Fruit fly (Drosophila melanogaster) whole organism, prepupa: ENCODE data around the gene trbl.

Source experiments
- CG10669 ChIP-seq: fragments of 200-800 bp; sonication (Bioruptor generic); optimal IDR thresholded peaks from 3 replicates; lab custom pipeline; 2018; ENCODE audit warnings: missing biosample characterization, mild to moderate bottlenecking, missing genetic modification characterization, moderate library complexity
- CG15336 ChIP-seq: fragments of 200-800 bp; sonication (Bioruptor generic); IDR thresholded peaks from 2 replicates; pipeline ENCODE4 v1.3.6; 2022; ENCODE audit warnings: missing biosample characterization, missing genetic modification characterization
- CG1621 ChIP-seq: fragments of 200-800 bp; sonication (Bioruptor generic); optimal IDR thresholded peaks from 3 replicates; lab custom pipeline; 2018; ENCODE audit warnings: missing biosample characterization, mild to moderate bottlenecking, missing genetic modification characterization
- CG31627 ChIP-seq: fragments of 200-800 bp; sonication (Bioruptor generic); optimal IDR thresholded peaks from 3 replicates; lab custom pipeline; 2016; ENCODE audit warnings: missing biosample characterization, missing genetic modification characterization
- CG34406 ChIP-seq: fragments of 200-800 bp; sonication (Bioruptor generic); optimal IDR thresholded peaks from 3 replicates; lab custom pipeline; 2016; ENCODE audit warnings: missing biosample characterization, missing genetic modification characterization
- CG3919 ChIP-seq: fragments of 200-800 bp; sonication (Bioruptor generic); optimal IDR thresholded peaks from 3 replicates; lab custom pipeline; 2016; ENCODE audit warnings: missing biosample characterization, missing genetic modification characterization
- CG4318 ChIP-seq: fragments of 200-800 bp; sonication (Bioruptor generic); optimal IDR thresholded peaks from 3 replicates; lab custom pipeline; 2017; ENCODE audit warnings: missing biosample characterization, mild to moderate bottlenecking, missing genetic modification characterization
- CG6808 ChIP-seq: fragments of 200-800 bp; sonication (Bioruptor generic); optimal IDR thresholded peaks from 3 replicates; lab custom pipeline; 2017; ENCODE audit warnings: missing biosample characterization, missing genetic modification characterization, mild to moderate bottlenecking, moderate library complexity, missing genetic modification reagents
- CG6854 ChIP-seq: fragments of 200-800 bp; sonication (Bioruptor generic); optimal IDR thresholded peaks from 2 replicates; lab custom pipeline; 2017; ENCODE audit warnings: missing biosample characterization, mild to moderate bottlenecking, missing genetic modification characterization
- CG8119 ChIP-seq: fragments of 200-800 bp; sonication (Bioruptor generic); IDR thresholded peaks from 3 replicates; pipeline ENCODE4 v1.3.6; 2022; ENCODE audit warnings: missing biosample characterization, missing genetic modification characterization
- CG8319 ChIP-seq: fragments of 200-800 bp; sonication (Bioruptor generic); optimal IDR thresholded peaks from 3 replicates; lab custom pipeline; 2016; ENCODE audit warnings: missing biosample characterization, missing genetic modification characterization
- CG9139 ChIP-seq: fragments of 200-800 bp; sonication (Bioruptor generic); optimal IDR thresholded peaks from 3 replicates; lab custom pipeline; 2017; ENCODE audit warnings: missing biosample characterization, mild to moderate bottlenecking, missing genetic modification characterization
- Eip75B ChIP-seq: fragments of 200-800 bp; sonication (Bioruptor generic); optimal IDR thresholded peaks from 3 replicates; lab custom pipeline; 2016; ENCODE audit warnings: missing biosample characterization, missing genetic modification characterization
- Eip78C ChIP-seq: fragments of 200-800 bp; sonication (Bioruptor generic); peaks from one replicate; lab custom pipeline; 2016; ENCODE audit warnings: missing biosample characterization, missing genetic modification characterization
- Eip93F ChIP-seq: fragments of 200-800 bp; sonication (Bioruptor generic); optimal IDR thresholded peaks from 2 replicates; lab custom pipeline; 2016; ENCODE audit warnings: missing biosample characterization, mild to moderate bottlenecking, missing genetic modification characterization
- Ets96B ChIP-seq: fragments of 200-800 bp; optimal IDR thresholded peaks from 2 replicates; lab custom pipeline; 2019; ENCODE audit warnings: missing biosample characterization, mild to moderate bottlenecking, missing genetic modification characterization, moderate library complexity
- Gug ChIP-seq: fragments of 200-800 bp; sonication (Bioruptor generic); IDR thresholded peaks from 2 replicates; pipeline ENCODE4 v1.3.6; 2022; ENCODE audit warnings: missing biosample characterization, missing genetic modification characterization
- Hr38 ChIP-seq: sonication (Bioruptor generic); optimal IDR thresholded peaks from 2 replicates; lab custom pipeline; 2016; ENCODE audit warnings: missing biosample characterization, missing genetic modification characterization
- Hr39 ChIP-seq: fragments of 200-800 bp; sonication (Bioruptor generic); optimal IDR thresholded peaks from 2 replicates; lab custom pipeline; 2016; ENCODE audit warnings: missing biosample characterization, missing genetic modification characterization
- Hr4 ChIP-seq: fragments of 200-800 bp; sonication (Bioruptor generic); optimal IDR thresholded peaks from 3 replicates; lab custom pipeline; 2016; ENCODE audit warnings: missing biosample characterization, missing genetic modification characterization
- Smox ChIP-seq: fragments of 200-800 bp; sonication (Bioruptor generic); optimal IDR thresholded peaks from 3 replicates; lab custom pipeline; 2016; ENCODE audit warnings: missing biosample characterization, missing genetic modification characterization
- Sox102F ChIP-seq: fragments of 200-800 bp; sonication (Bioruptor generic); optimal IDR thresholded peaks from 2 replicates; lab custom pipeline; 2016; ENCODE audit warnings: missing biosample characterization, mild to moderate bottlenecking, missing genetic modification characterization
- Sox15 ChIP-seq: fragments of 200-800 bp; sonication (Bioruptor generic); optimal IDR thresholded peaks from 3 replicates; lab custom pipeline; 2016; ENCODE audit warnings: missing biosample characterization, missing genetic modification characterization
- achi ChIP-seq: fragments of 200-800 bp; sonication (Bioruptor generic); optimal IDR thresholded peaks from 3 replicates; lab custom pipeline; 2016; ENCODE audit warnings: missing biosample characterization, missing genetic modification characterization
- cyc ChIP-seq: fragments of 200-800 bp; sonication (Bioruptor generic); optimal IDR thresholded peaks from 3 replicates; lab custom pipeline; 2016; ENCODE audit warnings: missing biosample characterization, missing genetic modification characterization
- dac ChIP-seq: fragments of 200-800 bp; sonication (Bioruptor generic); optimal IDR thresholded peaks from 2 replicates; lab custom pipeline; 2017; ENCODE audit warnings: missing biosample characterization, mild to moderate bottlenecking, missing genetic modification characterization
- dsx ChIP-seq: fragments of 200-800 bp; optimal IDR thresholded peaks from 3 replicates; lab custom pipeline; 2019; ENCODE audit warnings: missing biosample characterization, mild to moderate bottlenecking, missing genetic modification characterization, moderate library complexity; ENCODE audit not compliant: poor library complexity, severe bottlenecking
- eg ChIP-seq: fragments of 200-800 bp; sonication (Bioruptor generic); IDR thresholded peaks from 3 replicates; pipeline ENCODE4 v1.3.6; 2022; ENCODE audit warnings: missing biosample characterization, missing genetic modification characterization
- esn ChIP-seq: fragments of 200-800 bp; sonication (Bioruptor generic); optimal IDR thresholded peaks from 2 replicates; lab custom pipeline; 2016; ENCODE audit warnings: missing biosample characterization, mild to moderate bottlenecking, missing genetic modification characterization, moderate library complexity
- fd59A ChIP-seq: fragments of 200-800 bp; sonication (Bioruptor generic); optimal IDR thresholded peaks from 2 replicates; lab custom pipeline; 2017; ENCODE audit warnings: missing biosample characterization, mild to moderate bottlenecking, missing genetic modification characterization, missing genetic modification reagents
- fkh ChIP-seq: fragments of 200-800 bp; sonication (Bioruptor generic); optimal IDR thresholded peaks from 3 replicates; lab custom pipeline; 2017; ENCODE audit warnings: missing biosample characterization, mild to moderate bottlenecking, missing genetic modification characterization, moderate library complexity
- lz ChIP-seq: fragments of 200-800 bp; sonication (Bioruptor generic); optimal IDR thresholded peaks from 3 replicates; lab custom pipeline; 2016; ENCODE audit warnings: missing biosample characterization, missing genetic modification characterization
- salr ChIP-seq, 2 experiments: fragments of 200-800 bp; sonication (Bioruptor generic); optimal IDR thresholded peaks; 3 replicates each; lab custom pipeline; 2016 to 2018; ENCODE audit warnings: missing biosample characterization in 2 of 2, missing genetic modification characterization in 2 of 2, mild to moderate bottlenecking in 1 of 2
- spab ChIP-seq: fragments of 200-800 bp; sonication (Bioruptor generic); optimal IDR thresholded peaks from 2 replicates; lab custom pipeline; 2017; ENCODE audit warnings: missing biosample characterization, mild to moderate bottlenecking, missing genetic modification characterization, missing genetic modification reagents
- ss ChIP-seq, 2 experiments: fragments of 200-800 bp; sonication (Bioruptor generic); optimal IDR thresholded peaks; 2 replicates in 1 of 2; 3 replicates in 1 of 2; lab custom pipeline; 2017 to 2018; ENCODE audit warnings: mild to moderate bottlenecking in 2 of 2, missing biosample characterization in 2 of 2, missing genetic modification characterization in 2 of 2, moderate library complexity in 1 of 2
- svp ChIP-seq: fragments of 200-800 bp; sonication (Bioruptor generic); peaks from one replicate; lab custom pipeline; 2016; ENCODE audit warnings: missing biosample characterization, missing genetic modification characterization
- vri ChIP-seq: fragments of 200-800 bp; sonication (Bioruptor generic); optimal IDR thresholded peaks from 3 replicates; lab custom pipeline; 2016; ENCODE audit warnings: missing biosample characterization, mild to moderate bottlenecking, missing genetic modification characterization

Gene trbl

dm6 chr3L:20370013-20370412 lies 31.4 kb downstream of the trbl start, which contains the start of gene CG13247:
Gene CG13247, plus strand, starts transcription at chr3L:20370313.
- TF ChIP-seq CG10669 (GFP tag; lab: Kevin White, UChicago) = no peak
- TF ChIP-seq esn (GFP tag; lab: Kevin White, UChicago) = no peak
- no peak for TF ChIP-seq fkh (GFP tag; lab: Kevin White, UChicago)
- TF ChIP-seq CG4318 (GFP tag; lab: Kevin White, UChicago) = no peak
- TF ChIP-seq Gug (GFP tag; lab: Robert Waterston, UW) = no peak

- peak; percentile 48 for TF ChIP-seq CG6854 (GFP tag; lab: Kevin White, UChicago)
- TF ChIP-seq ss (GFP tag; optimal IDR thresholded peaks at IDR 0.05; lab: Kevin White, UChicago) = no peak
- TF ChIP-seq CG1621 (tag; lab: Kevin White, UChicago) = peak; percentile 59
- TF ChIP-seq vri (GFP tag; lab: Kevin White, UChicago) = no peak
- TF ChIP-seq CG15336 (GFP tag; lab: Robert Waterston, UW) = peak; percentile 33; the same call in 1 of the 2 replicates
- no peak for TF ChIP-seq salr (GFP tag; optimal IDR thresholded peaks at IDR 0.05; lab: Kevin White, UChicago)
- TF ChIP-seq CG8119 (GFP tag; lab: Robert Waterston, UW) = peak; percentile 39; the same call in 1 of the 3 replicates
- no peak for TF ChIP-seq Smox (GFP tag; lab: Kevin White, UChicago)
- peak; percentile 28; the same call in 1 of the 3 replicates for TF ChIP-seq eg
- TF ChIP-seq, all 60 proteins: peak for 5
These were observed 34.6 kb downstream of the trbl start, which contains the start of the genes Toll-9 and in for dm6 chr3L:20366674-20367372. Gene Toll-9, minus strand, starts transcription at chr3L:20366724. Gene in, plus strand, starts transcription at chr3L:20367198.

- TF ChIP-seq cyc (GFP tag; lab: Kevin White, UChicago) (no peak), Eip75B (GFP tag; lab: Kevin White, UChicago) (no peak), Sox102F (GFP tag; lab: Kevin White, UChicago) (no peak), Hr38 (GFP tag; lab: Kevin White, UChicago) (no peak), Eip78C (GFP tag; lab: Kevin White, UChicago) (no peak), dsx (GFP tag; lab: Kevin White, UChicago) (no peak), CG1621 (tag; lab: Kevin White, UChicago) (no peak), achi (no peak), dac (GFP tag; lab: Kevin White, UChicago) (no peak), CG6808 (GFP tag; lab: Kevin White, UChicago) (no peak), Eip93F (no peak), CG9139 (GFP tag; lab: Kevin White, UChicago) (no peak)
These were observed 35.3 kb downstream of the trbl start for dm6 chr3L:20366074-20366473.

dm6 chr3L:20361389-20361788 lies 40.0 kb downstream of the trbl start, which contains the start of gene Prim2:
Gene Prim2, minus strand, starts transcription at chr3L:20361585.
- TF ChIP-seq Sox15 (GFP tag; lab: Kevin White, UChicago) = no peak
- TF ChIP-seq CG9139 (GFP tag; lab: Kevin White, UChicago) = no peak
- no peak for TF ChIP-seq CG8319 (GFP tag; lab: Kevin White, UChicago)
- TF ChIP-seq Hr4 (GFP tag; lab: Kevin White, UChicago) = no peak
- no peak for TF ChIP-seq CG3919 (GFP tag; lab: Kevin White, UChicago)

- TF ChIP-seq Eip78C (GFP tag; lab: Kevin White, UChicago) = no peak
- no peak for TF ChIP-seq CG15336 (GFP tag; lab: Robert Waterston, UW)
- TF ChIP-seq Ets96B = no peak
- no peak for TF ChIP-seq Hr39 (GFP tag; lab: Kevin White, UChicago)
- no peak for TF ChIP-seq CG31627 (GFP tag; lab: Kevin White, UChicago)
- no peak for TF ChIP-seq eg
- TF ChIP-seq CG1621 (tag; lab: Kevin White, UChicago) = no peak
- TF ChIP-seq lz (GFP tag; lab: Kevin White, UChicago) = no peak
- TF ChIP-seq vri (GFP tag; lab: Kevin White, UChicago) = no peak
- no peak for TF ChIP-seq ss (GFP tag; optimal IDR thresholded peaks at IDR 0.05; lab: Kevin White, UChicago)
- no peak for TF ChIP-seq spab (GFP tag; lab: Kevin White, UChicago)
- no peak for TF ChIP-seq CG8119 (GFP tag; lab: Robert Waterston, UW)
- TF ChIP-seq fkh (GFP tag; lab: Kevin White, UChicago) = no peak
- no peak for TF ChIP-seq Eip93F
- TF ChIP-seq fd59A (GFP tag; lab: Kevin White, UChicago) = no peak
- no peak for TF ChIP-seq CG34406 (GFP tag; lab: Kevin White, UChicago)
- no peak for TF ChIP-seq CG6854 (GFP tag; lab: Kevin White, UChicago)
- no peak for TF ChIP-seq svp (GFP tag; lab: Kevin White, UChicago)
- no peak for TF ChIP-seq CG10669 (GFP tag; lab: Kevin White, UChicago)
These were observed 43.2 kb downstream of the trbl start, which contains the start of gene CG5665 for dm6 chr3L:20358212-20358611. Gene CG5665, plus strand, starts transcription at chr3L:20358512.
